Fruit fly (Drosophila melanogaster): ENCODE data around the gene CG34437.

CG34437 gene

dm6 chr3R:28330266-28331125 lies 47.0 kb downstream of the CG34437 start (continued):
- no peak for TF ChIP-seq sisA (GFP tag; IDR thresholded peaks at IDR 0.05)
- no peak for TF ChIP-seq Doc3 (GFP tag; IDR thresholded peaks at IDR 0.05; ENCODE audit: partially characterized antibody)
- TF ChIP-seq CG14965 (GFP tag; optimal IDR thresholded peaks at IDR 0.05; ENCODE audit: borderline replicate concordance): no peak
- no peak for TF ChIP-seq D (optimal IDR thresholded peaks at IDR 0.05)
- no peak for TF ChIP-seq D (GFP tag; optimal IDR thresholded peaks at IDR 0.05)
- TF ChIP-seq CG4360 (GFP tag; IDR thresholded peaks at IDR 0.05): no peak
- TF ChIP-seq Atf-2 (GFP tag; optimal IDR thresholded peaks at IDR 0.05): no peak
- no peak for TF ChIP-seq Neu2 (GFP tag; optimal IDR thresholded peaks at IDR 0.05; ENCODE audit: borderline replicate concordance)
- peak; percentile 39 for TF ChIP-seq cg (GFP tag; optimal IDR thresholded peaks at IDR 0.05)
- no peak for TF ChIP-seq CG14050 (GFP tag; IDR thresholded peaks at IDR 0.05)
- TF ChIP-seq CG17359 (tag; optimal IDR thresholded peaks at IDR 0.05): no peak
- peak; percentile 39 for TF ChIP-seq sd (tag; optimal IDR thresholded peaks at IDR 0.05)
- no peak for TF ChIP-seq MESR4 (GFP tag; optimal IDR thresholded peaks at IDR 0.05)
- no peak for TF ChIP-seq CG14860 (GFP tag; IDR thresholded peaks at IDR 0.05; ENCODE audit: partially characterized antibody)
- TF ChIP-seq vnd (GFP tag; IDR thresholded peaks at IDR 0.05; ENCODE audit: partially characterized antibody): no peak
- no peak for TF ChIP-seq Mrtf (GFP tag; IDR thresholded peaks at IDR 0.05)
- TF ChIP-seq fd3F (GFP tag; optimal IDR thresholded peaks at IDR 0.05): no peak
- TF ChIP-seq CG5180 (GFP tag; optimal IDR thresholded peaks at IDR 0.05): no peak
- TF ChIP-seq CG10267 (tag; optimal IDR thresholded peaks at IDR 0.05): no peak
- no peak for TF ChIP-seq pan (optimal IDR thresholded peaks at IDR 0.05)
- TF ChIP-seq pan (GFP tag; optimal IDR thresholded peaks at IDR 0.05 in 1 of 2, IDR thresholded peaks at IDR 0.05 in 1 of 2): no peak
- TF ChIP-seq Fer3 (tag; optimal IDR thresholded peaks at IDR 0.05): no peak
- no peak for TF ChIP-seq Hr51 (GFP tag; optimal IDR thresholded peaks at IDR 0.05)
- TF ChIP-seq Vsx1 (GFP tag; optimal IDR thresholded peaks at IDR 0.05): no peak
- no peak for TF ChIP-seq bcd (GFP tag; optimal IDR thresholded peaks at IDR 0.05)
- no peak for TF ChIP-seq Hand (GFP tag; optimal IDR thresholded peaks at IDR 0.05)
- TF ChIP-seq CG32772 (GFP tag; IDR thresholded peaks at IDR 0.05): no peak
- TF ChIP-seq MTF-1 (GFP tag; optimal IDR thresholded peaks at IDR 0.05; ENCODE audit: borderline replicate concordance): no peak
- no peak for TF ChIP-seq ken (GFP tag; IDR thresholded peaks at IDR 0.05)
- TF ChIP-seq CG11093 (GFP tag; IDR thresholded peaks at IDR 0.05): no peak
- TF ChIP-seq Awh (GFP tag; IDR thresholded peaks at IDR 0.05): no peak
- no peak for TF ChIP-seq CG12744 (GFP tag; optimal IDR thresholded peaks at IDR 0.05)
- no peak for TF ChIP-seq otp (GFP tag; IDR thresholded peaks at IDR 0.05)
- TF ChIP-seq CG8359 (GFP tag; optimal IDR thresholded peaks at IDR 0.05; ENCODE audit: borderline replicate concordance): no peak
- no peak for TF ChIP-seq disco-r (GFP tag; optimal IDR thresholded peaks at IDR 0.05)
- no peak for TF ChIP-seq CG12299 (tag; optimal IDR thresholded peaks at IDR 0.05)
- no peak for TF ChIP-seq CG4854 (GFP tag; optimal IDR thresholded peaks at IDR 0.05)
- TF ChIP-seq bowl (GFP tag; IDR thresholded peaks at IDR 0.05): no peak
- TF ChIP-seq p53 (GFP tag; optimal IDR thresholded peaks at IDR 0.05): no peak
- TF ChIP-seq CG6254 (GFP tag; optimal IDR thresholded peaks at IDR 0.05): no peak
- TF ChIP-seq Rx (GFP tag; IDR thresholded peaks at IDR 0.05): no peak
- no peak for TF ChIP-seq CG42726 (GFP tag; IDR thresholded peaks at IDR 0.05; ENCODE audit: partially characterized antibody)
- no peak for TF ChIP-seq pnt (GFP tag; optimal IDR thresholded peaks at IDR 0.05)
- TF ChIP-seq CG11723 (GFP tag; optimal IDR thresholded peaks at IDR 0.05): no peak
- no peak for TF ChIP-seq nom (GFP tag; optimal IDR thresholded peaks at IDR 0.05)
- no peak for TF ChIP-seq btn (GFP tag; optimal IDR thresholded peaks at IDR 0.05)
- TF ChIP-seq NK7.1 (GFP tag; optimal IDR thresholded peaks at IDR 0.05): no peak
- no peak for TF ChIP-seq Max (GFP tag; optimal IDR thresholded peaks at IDR 0.05)
- TF ChIP-seq CG10147 (GFP tag; optimal IDR thresholded peaks at IDR 0.05): no peak

All from whole organism, embryonic.